Fruit fly (Drosophila melanogaster) whole organism, embryonic: ENCODE results near the gene Sld5.

Source experiments
- Blimp-1 ChIP-seq: fragments of 200-800 bp; sonication (Bioruptor generic); optimal IDR thresholded peaks from 3 replicates; lab custom pipeline; 2018; ENCODE audit warnings: missing biosample characterization, missing genetic modification characterization, mild to moderate bottlenecking, moderate library complexity, missing genetic modification reagents
- CG10366 ChIP-seq: fragments of 200-800 bp; sonication (Bioruptor generic); IDR thresholded peaks from 2 replicates; pipeline ENCODE4 v1.3.6; 2022; ENCODE audit warnings: missing biosample characterization, missing genetic modification characterization
- CG11247 ChIP-seq: fragments of 200-800 bp; sonication (Bioruptor generic); IDR thresholded peaks from 2 replicates; pipeline ENCODE4 v1.3.6; 2022; ENCODE audit warnings: missing biosample characterization, missing genetic modification characterization
- CG12071 ChIP-seq: fragments of 200-800 bp; sonication (Bioruptor generic); optimal IDR thresholded peaks from 3 replicates; lab custom pipeline; 2018; ENCODE audit warnings: missing biosample characterization, mild to moderate bottlenecking, missing genetic modification characterization
- CG12155 ChIP-seq: fragments of 200-800 bp; sonication (Bioruptor generic); optimal IDR thresholded peaks from 3 replicates; lab custom pipeline; 2016; ENCODE audit warnings: missing biosample characterization, missing genetic modification characterization
- CG13894 ChIP-seq: fragments of 200-800 bp; sonication (Bioruptor generic); optimal IDR thresholded peaks from 3 replicates; lab custom pipeline; 2018; ENCODE audit warnings: missing biosample characterization, mild to moderate bottlenecking, missing genetic modification characterization, moderate library complexity
- CG16863 ChIP-seq: fragments of 200-800 bp; sonication (Bioruptor generic); optimal IDR thresholded peaks from 3 replicates; lab custom pipeline; 2016; ENCODE audit warnings: missing biosample characterization, missing genetic modification characterization
- CG2875 ChIP-seq: fragments of 200-800 bp; sonication (Bioruptor generic); optimal IDR thresholded peaks from 2 replicates; lab custom pipeline; 2017; ENCODE audit warnings: missing biosample characterization, mild to moderate bottlenecking, missing genetic modification characterization, missing genetic modification reagents
- CG3281 ChIP-seq: fragments of 200-800 bp; sonication (Bioruptor generic); optimal IDR thresholded peaks from 3 replicates; lab custom pipeline; 2017; ENCODE audit warnings: missing biosample characterization, mild to moderate bottlenecking, missing genetic modification characterization
- CG3407 ChIP-seq: fragments of 200-800 bp; sonication (Bioruptor generic); optimal IDR thresholded peaks from 2 replicates; lab custom pipeline; 2018; ENCODE audit warnings: missing biosample characterization, mild to moderate bottlenecking, missing genetic modification characterization
- CG3838 ChIP-seq: fragments of 200-800 bp; sonication (Bioruptor generic); optimal IDR thresholded peaks from 3 replicates; lab custom pipeline; 2016; ENCODE audit warnings: missing biosample characterization, missing genetic modification characterization
- CG6689 ChIP-seq: fragments of 200-800 bp; sonication (Bioruptor generic); IDR thresholded peaks from 2 replicates; pipeline ENCODE4 v1.3.6; 2022; ENCODE audit warnings: missing biosample characterization, missing genetic modification characterization
- CG6765 ChIP-seq: fragments of 200-800 bp; sonication (Bioruptor generic); optimal IDR thresholded peaks from 3 replicates; lab custom pipeline; 2017; ENCODE audit warnings: missing biosample characterization, mild to moderate bottlenecking, missing genetic modification characterization
- CG7963 ChIP-seq: fragments of 200-800 bp; sonication (Bioruptor generic); IDR thresholded peaks from 3 replicates; pipeline ENCODE4 v1.3.6; 2022; ENCODE audit warnings: missing biosample characterization, missing genetic modification characterization; ENCODE audit not compliant: partially characterized antibody
- CG9817 ChIP-seq: fragments of 200-800 bp; sonication (Bioruptor generic); optimal IDR thresholded peaks from 2 replicates; lab custom pipeline; 2018; ENCODE audit warnings: missing biosample characterization, mild to moderate bottlenecking, missing genetic modification characterization, moderate library complexity
- CG9876 ChIP-seq: fragments of 200-800 bp; sonication (Bioruptor generic); optimal IDR thresholded peaks from 2 replicates; lab custom pipeline; 2016; ENCODE audit warnings: missing biosample characterization, missing genetic modification characterization
- Chrac-16 ChIP-seq: fragments of 200-800 bp; sonication (Bioruptor generic); optimal IDR thresholded peaks from 3 replicates; lab custom pipeline; 2016; ENCODE audit warnings: missing biosample characterization, missing genetic modification characterization
- CoRest ChIP-seq: fragments of 200-800 bp; sonication (Bioruptor generic); optimal IDR thresholded peaks from 3 replicates; lab custom pipeline; 2018; ENCODE audit warnings: missing biosample characterization, mild to moderate bottlenecking, missing genetic modification characterization, moderate library complexity
- Dip2 ChIP-seq: fragments of 200-800 bp; sonication (Bioruptor generic); IDR thresholded peaks from 2 replicates; pipeline ENCODE4 v1.3.6; 2022; ENCODE audit warnings: missing biosample characterization, missing genetic modification characterization
- Doc2 ChIP-seq: fragments of 200-800 bp; sonication (Bioruptor generic); IDR thresholded peaks from 2 replicates; pipeline ENCODE4 v1.3.6; 2022; ENCODE audit warnings: missing biosample characterization, missing genetic modification characterization
- Ets97D ChIP-seq: fragments of 200-800 bp; sonication (Bioruptor generic); optimal IDR thresholded peaks from 3 replicates; lab custom pipeline; 2016; ENCODE audit warnings: missing biosample characterization, missing genetic modification characterization
- Fer2 ChIP-seq: fragments of 200-800 bp; sonication (Bioruptor generic); optimal IDR thresholded peaks from 2 replicates; lab custom pipeline; 2018; ENCODE audit warnings: missing biosample characterization, mild to moderate bottlenecking, missing genetic modification characterization, moderate library complexity
- Fer3 ChIP-seq: fragments of 200-800 bp; sonication (Bioruptor generic); optimal IDR thresholded peaks from 2 replicates; lab custom pipeline; 2018; ENCODE audit warnings: missing biosample characterization, mild to moderate bottlenecking, missing genetic modification characterization, moderate library complexity
- Hr39 ChIP-seq: fragments of >200 bp; optimal IDR thresholded peaks from 2 replicates; lab custom pipeline; 2017
- MESR4 ChIP-seq: fragments of 200-800 bp; sonication (Bioruptor generic); optimal IDR thresholded peaks from 2 replicates; lab custom pipeline; 2018; ENCODE audit warnings: missing biosample characterization, mild to moderate bottlenecking, missing genetic modification characterization, moderate library complexity
- Mrtf ChIP-seq: fragments of 200-800 bp; sonication (Bioruptor generic); IDR thresholded peaks from 3 replicates; pipeline ENCODE4 v1.3.6; 2022; ENCODE audit warnings: missing biosample characterization, missing genetic modification characterization
- Myb ChIP-seq: fragments of 200-800 bp; sonication (Bioruptor generic); optimal IDR thresholded peaks from 2 replicates; lab custom pipeline; 2016; ENCODE audit warnings: missing biosample characterization, missing genetic modification characterization
- PHDP ChIP-seq: fragments of 200-800 bp; sonication (Bioruptor generic); optimal IDR thresholded peaks from 3 replicates; lab custom pipeline; 2018; ENCODE audit warnings: missing biosample characterization, mild to moderate bottlenecking, missing genetic modification characterization, moderate library complexity
- Sin3A ChIP-seq: fragments of >200 bp; optimal IDR thresholded peaks from 2 replicates; lab custom pipeline; 2018
- Stat92E ChIP-seq, 3 experiments: fragments of >200 bp in 2 of 3; fragments of 200-800 bp in 1 of 3; sonication (Bioruptor generic) in 1 of 3; optimal IDR thresholded peaks; 2 replicates each; lab custom pipeline; 2017 to 2019; ENCODE audit warnings: missing biosample characterization in 3 of 3, missing genetic modification characterization in 3 of 3, mild to moderate bottlenecking in 1 of 3, moderate library complexity in 1 of 3
- Vsx1 ChIP-seq: fragments of 200-800 bp; sonication (Bioruptor generic); optimal IDR thresholded peaks from 2 replicates; lab custom pipeline; 2017; ENCODE audit warnings: missing biosample characterization, mild to moderate bottlenecking, missing genetic modification characterization, missing genetic modification reagents
- abd-A ChIP-seq: fragments of 200-800 bp; sonication (Bioruptor generic); optimal IDR thresholded peaks from 3 replicates; lab custom pipeline; 2019; ENCODE audit warnings: missing biosample characterization, mild to moderate bottlenecking, missing genetic modification characterization, moderate library complexity
- amos ChIP-seq: fragments of 200-800 bp; sonication (Bioruptor generic); IDR thresholded peaks from 2 replicates; pipeline ENCODE4 v1.3.6; 2022; ENCODE audit warnings: missing biosample characterization, missing genetic modification characterization; ENCODE audit not compliant: partially characterized antibody
- bbx ChIP-seq: fragments of 200-800 bp; sonication (Bioruptor generic); IDR thresholded peaks from 2 replicates; pipeline ENCODE4 v1.3.6; 2022; ENCODE audit warnings: missing biosample characterization, missing genetic modification characterization; ENCODE audit not compliant: partially characterized antibody
- croc ChIP-seq: fragments of 200-800 bp; sonication (Bioruptor generic); conservative IDR thresholded peaks from 3 replicates; pipeline ENCODE4 v1.3.6; 2022; ENCODE audit warnings: missing biosample characterization, missing genetic modification characterization
- dm ChIP-seq: fragments of 200-800 bp; sonication (Bioruptor generic); optimal IDR thresholded peaks from 3 replicates; lab custom pipeline; 2016; ENCODE audit warnings: missing biosample characterization, missing genetic modification characterization
- dmrt99B ChIP-seq: fragments of 200-800 bp; sonication (Bioruptor generic); optimal IDR thresholded peaks from 2 replicates; lab custom pipeline; 2018; ENCODE audit warnings: missing biosample characterization, mild to moderate bottlenecking, missing genetic modification characterization, moderate library complexity
- dysf ChIP-seq: fragments of 200-800 bp; sonication (Bioruptor generic); IDR thresholded peaks from 3 replicates; pipeline ENCODE4 v1.3.6; 2022; ENCODE audit warnings: missing biosample characterization, missing genetic modification characterization
- gsb-n ChIP-seq: fragments of 200-800 bp; sonication (Bioruptor generic); optimal IDR thresholded peaks from 3 replicates; lab custom pipeline; 2018; ENCODE audit warnings: missing biosample characterization, mild to moderate bottlenecking, missing genetic modification characterization
- klu ChIP-seq: fragments of 200-800 bp; sonication (Bioruptor generic); IDR thresholded peaks from 2 replicates; pipeline ENCODE4 v1.3.6; 2022; ENCODE audit warnings: missing biosample characterization, missing genetic modification characterization
- lab ChIP-seq: fragments of 200-800 bp; sonication (Bioruptor generic); optimal IDR thresholded peaks from 3 replicates; lab custom pipeline; 2017; ENCODE audit warnings: missing biosample characterization, missing genetic modification characterization, mild to moderate bottlenecking, moderate library complexity, missing genetic modification reagents
- mam ChIP-seq: fragments of 200-800 bp; sonication (Bioruptor generic); optimal IDR thresholded peaks from 3 replicates; lab custom pipeline; 2016; ENCODE audit warnings: missing biosample characterization, missing genetic modification characterization
- mld ChIP-seq: fragments of 200-800 bp; sonication (Bioruptor generic); IDR thresholded peaks from 3 replicates; pipeline ENCODE4 v1.3.6; 2022; ENCODE audit warnings: missing biosample characterization, missing genetic modification characterization; ENCODE audit not compliant: partially characterized antibody
- sens ChIP-seq: fragments of 200-800 bp; sonication (Bioruptor generic); peaks from one replicate; lab custom pipeline; 2016; ENCODE audit warnings: missing biosample characterization, missing genetic modification characterization
- toy ChIP-seq: fragments of 200-800 bp; sonication (Bioruptor generic); IDR thresholded peaks from 2 replicates; pipeline ENCODE4 v1.3.6; 2022; ENCODE audit warnings: missing biosample characterization, missing genetic modification characterization
- trem ChIP-seq: fragments of 200-800 bp; optimal IDR thresholded peaks from 3 replicates; lab custom pipeline; 2019; ENCODE audit warnings: missing biosample characterization, mild to moderate bottlenecking, missing genetic modification characterization, moderate library complexity
- unpg ChIP-seq: fragments of 200-800 bp; sonication (Bioruptor generic); optimal IDR thresholded peaks from 3 replicates; lab custom pipeline; 2018; ENCODE audit warnings: missing biosample characterization, mild to moderate bottlenecking, missing genetic modification characterization, moderate library complexity
- wor ChIP-seq: fragments of 200-800 bp; sonication (Bioruptor generic); IDR thresholded peaks from 2 replicates; pipeline ENCODE4 v1.3.6; 2022; ENCODE audit warnings: missing biosample characterization, missing genetic modification characterization
- z ChIP-seq: fragments of 200-800 bp; sonication (Bioruptor generic); IDR thresholded peaks from 3 replicates; pipeline ENCODE4 v1.3.6; 2022; ENCODE audit warnings: missing biosample characterization, missing genetic modification characterization

The Sld5 gene

dm6 chr3R:26005978-26006934 is 50.1 kb downstream of the Sld5 start (continued):
- no peak for TF ChIP-seq dysf (GFP tag; lab: Robert Waterston, UW)
- TF ChIP-seq PHDP, result no peak
- TF ChIP-seq CG12071 (GFP tag; lab: Kevin White, UChicago), result no peak
- TF ChIP-seq unpg (GFP tag; lab: Kevin White, UChicago), result no peak
- no peak for TF ChIP-seq Fer2 (tag; lab: Kevin White, UChicago)
- TF ChIP-seq MESR4 (GFP tag; lab: Kevin White, UChicago), result peak; percentile 1
- peak; percentile 14 for TF ChIP-seq dmrt99B (tag; lab: Kevin White, UChicago)
- TF ChIP-seq CG7963 (GFP tag; lab: Robert Waterston, UW), result no peak
- TF ChIP-seq lab, result peak; percentile 43
- TF ChIP-seq Ets97D (GFP tag; lab: Kevin White, UChicago), result no peak
- peak; percentile 8 for TF ChIP-seq CG3407 (GFP tag; lab: Kevin White, UChicago)
- TF ChIP-seq CG12155 (GFP tag; lab: Kevin White, UChicago), result no peak
- TF ChIP-seq Vsx1 (GFP tag; lab: Kevin White, UChicago), result peak; percentile 25
- no peak for TF ChIP-seq CG16863 (GFP tag; lab: Kevin White, UChicago)
- no peak for TF ChIP-seq klu
- peak; percentile 97 for TF ChIP-seq abd-A
- peak; percentile 28 for TF ChIP-seq trem (tag; lab: Kevin White, UChicago)
- TF ChIP-seq Hr39, result no peak
- TF ChIP-seq bbx (GFP tag; lab: Robert Waterston, UW), result peak; percentile 43
- TF ChIP-seq CG3838, result no peak
- TF ChIP-seq CG2875 (GFP tag; lab: Kevin White, UChicago), result no peak
- no peak for TF ChIP-seq CoRest (tag; lab: Kevin White, UChicago)
- no peak for TF ChIP-seq mld (GFP tag; lab: Robert Waterston, UW)
- TF ChIP-seq toy (GFP tag; lab: Robert Waterston, UW), result no peak
- TF ChIP-seq mam (GFP tag; lab: Kevin White, UChicago), result peak; percentile 32
- TF ChIP-seq Myb (GFP tag; lab: Kevin White, UChicago), result no peak
- 0 out of 2 replicates have a peak, but pooled peaks have one; percentile 14 for TF ChIP-seq CG6689 (GFP tag; lab: Robert Waterston, UW)
- no peak for TF ChIP-seq croc (GFP tag; lab: Robert Waterston, UW)
- no peak for TF ChIP-seq Mrtf (GFP tag; lab: Robert Waterston, UW)
- TF ChIP-seq CG9876, result no peak
- no peak for TF ChIP-seq CG6765 (GFP tag; lab: Kevin White, UChicago)
- TF ChIP-seq z (GFP tag; lab: Robert Waterston, UW), result peak; percentile 62; the same call in 2 of the 3 replicates
- TF ChIP-seq Sin3A (lab: Kevin White, UChicago), result no peak
- TF ChIP-seq dm (GFP tag; lab: Kevin White, UChicago), result peak; percentile 76
- TF ChIP-seq Doc2 (GFP tag; lab: Robert Waterston, UW), result no peak
- TF ChIP-seq amos (GFP tag; lab: Robert Waterston, UW), result peak; percentile 42; the same call in 1 of the 2 replicates
- no peak for TF ChIP-seq wor (GFP tag; lab: Robert Waterston, UW)
- no peak for TF ChIP-seq Fer3
- TF ChIP-seq CG9817 (tag; lab: Kevin White, UChicago), result no peak
- peak; percentile 78 for TF ChIP-seq gsb-n (tag; lab: Kevin White, UChicago)
- peak in 1 of 3 experiments; percentile 55 for TF ChIP-seq Stat92E (GFP tag; optimal IDR thresholded peaks at IDR 0.05; lab: Kevin White, UChicago)
- TF ChIP-seq Blimp-1 (GFP tag; lab: Kevin White, UChicago), result no peak
- no peak for TF ChIP-seq CG3281 (GFP tag; lab: Kevin White, UChicago)
- peak; percentile 3 for TF ChIP-seq CG13894
- TF ChIP-seq CG11247, result no peak
- peak; percentile 89 for TF ChIP-seq sens (GFP tag; lab: Kevin White, UChicago)
- TF ChIP-seq Dip2 (GFP tag; lab: Robert Waterston, UW), result no peak
- no peak for TF ChIP-seq Chrac-16 (GFP tag; lab: Kevin White, UChicago)
- TF ChIP-seq CG10366 (GFP tag; lab: Robert Waterston, UW), result no peak
